Worm (Caenorhabditis elegans): ENCODE data around the gene catp-7.

catp-7 gene

DNA sequence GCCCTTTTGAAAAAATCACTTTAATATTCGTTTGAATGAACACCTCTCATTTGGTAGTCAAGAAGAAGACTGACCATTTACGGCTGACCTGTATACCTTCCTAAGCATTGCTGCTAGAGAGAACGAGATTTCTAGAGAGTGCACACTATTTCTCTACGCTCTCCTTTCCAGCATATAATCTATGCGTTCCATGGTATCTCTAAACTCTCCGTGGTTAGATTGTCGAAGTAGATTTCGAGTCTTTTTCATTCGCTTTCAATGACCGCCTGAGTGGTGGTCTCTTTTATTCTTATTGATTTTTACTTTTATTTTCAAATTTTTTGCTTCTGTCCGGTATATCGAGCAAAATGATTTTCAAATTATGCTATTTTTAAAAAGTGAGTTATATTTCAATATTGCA is 11.7 kb downstream of the catp-7 start:
- no peak for TF ChIP-seq nhr-232 (tag; optimal IDR thresholded peaks at IDR 0.05)
- peak; percentile 19 for TF ChIP-seq ceh-48 (tag; optimal IDR thresholded peaks at IDR 0.05)
- peak; percentile 44 for TF ChIP-seq nfya-1 (tag; optimal IDR thresholded peaks at IDR 0.05)

ce11 chrIV:8600712-8601330 is 15.0 kb downstream of the catp-7 start, which contains the start of gene Y59H11AR.4:
Y59H11AR.4 (minus strand) TSS chrIV:8600762.
- TF ChIP-seq nhr-232 (tag; optimal IDR thresholded peaks at IDR 0.05) = no peak
- TF ChIP-seq unc-86 (tag; optimal IDR thresholded peaks at IDR 0.05) = no peak

- no peak for TF ChIP-seq hlh-30 (tag; optimal IDR thresholded peaks at IDR 0.05; ENCODE audit: insufficient read depth)
- TF ChIP-seq pax-1 (tag; optimal IDR thresholded peaks at IDR 0.05) = no peak
- TF ChIP-seq pha-4 (tag; optimal IDR thresholded peaks at IDR 0.05) = no peak
- TF ChIP-seq gmeb-2 (tag; optimal IDR thresholded peaks at IDR 0.05) = no peak
- TF ChIP-seq npax-4 (tag; optimal IDR thresholded peaks at IDR 0.05) = no peak
- no peak for TF ChIP-seq unc-3 (GFP tag; conservative IDR thresholded peaks at IDR 0.05)
- no peak for TF ChIP-seq unc-3 (tag; optimal IDR thresholded peaks at IDR 0.05)
- no peak for TF ChIP-seq nhr-232 (tag; optimal IDR thresholded peaks at IDR 0.05)
Observed at ce11 chrIV:8602877-8603276, 17.1 kb downstream of the catp-7 start, which contains the start of gene Y59H11AR.10. Y59H11AR.10 (plus strand) TSS chrIV:8603177.

DNA sequence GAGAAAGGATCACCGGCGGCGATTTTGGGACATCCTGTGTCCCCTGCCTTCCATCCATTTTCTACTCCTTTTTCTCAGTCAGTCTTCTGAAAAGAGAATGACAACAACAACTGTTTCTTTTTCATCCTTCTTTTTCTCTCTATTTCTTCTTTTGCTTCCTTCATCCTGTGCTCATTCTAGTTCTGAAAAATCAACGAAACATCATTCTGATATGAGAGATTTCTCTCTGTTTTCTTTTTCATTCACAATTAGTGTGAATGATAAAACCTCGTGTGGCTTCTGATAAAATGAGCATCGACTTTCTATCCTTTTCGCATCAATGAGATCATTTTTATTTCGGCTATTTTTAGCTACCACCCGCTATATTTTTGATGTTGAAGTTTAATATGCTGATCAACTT is 19.4 kb downstream of the catp-7 start:
- TF ChIP-seq unc-55 (GFP tag; optimal IDR thresholded peaks at IDR 0.05) (peak; percentile 16), ceh-18 (tag; optimal IDR thresholded peaks at IDR 0.05) (peak; percentile 63), lin-11 (tag; optimal IDR thresholded peaks at IDR 0.05) (no peak)

ce11 chrIV:8608204-8608603 is 22.4 kb downstream of the catp-7 start:
- TF ChIP-seq nfya-1 (tag; optimal IDR thresholded peaks at IDR 0.05) (no peak), fax-1 (tag; optimal IDR thresholded peaks at IDR 0.05) (no peak), hlh-13 (GFP tag; optimal IDR thresholded peaks at IDR 0.05) (no peak), elt-4 (tag; optimal IDR thresholded peaks at IDR 0.05) (no peak), ceh-2 (tag; optimal IDR thresholded peaks at IDR 0.05) (no peak), K09A11.1 (tag; optimal IDR thresholded peaks at IDR 0.05; ENCODE audit: insufficient read depth) (no peak), madf-2 (tag; optimal IDR thresholded peaks at IDR 0.05) (no peak), fkh-6 (tag; optimal IDR thresholded peaks at IDR 0.05) (no peak), unc-42 (tag; optimal IDR thresholded peaks at IDR 0.05) (no peak), ahr-1 (tag; optimal IDR thresholded peaks at IDR 0.05) (no peak), lin-11 (tag; optimal IDR thresholded peaks at IDR 0.05) (no peak), ceh-31 (tag; optimal IDR thresholded peaks at IDR 0.05) (no peak), lim-6 (tag; optimal IDR thresholded peaks at IDR 0.05) (no peak)

ce11 chrIV:8608934-8609333 is 23.2 kb downstream of the catp-7 start, which contains the start of gene F42A9.6:
F42A9.6 (plus strand) TSS chrIV:8609234.
- TF ChIP-seq zip-5 (tag; optimal IDR thresholded peaks at IDR 0.05) (no peak), unc-55 (GFP tag; optimal IDR thresholded peaks at IDR 0.05) (no peak), ets-4 (tag; optimal IDR thresholded peaks at IDR 0.05) (no peak), ceh-2 (tag; optimal IDR thresholded peaks at IDR 0.05) (no peak), ama-1 (optimal IDR thresholded peaks at IDR 0.05) (no peak), ceh-22 (tag; optimal IDR thresholded peaks at IDR 0.05) (no peak), ref-2 (tag; optimal IDR thresholded peaks at IDR 0.05) (no peak), lin-11 (tag; optimal IDR thresholded peaks at IDR 0.05) (no peak), nhr-11 (tag; optimal IDR thresholded peaks at IDR 0.05) (no peak), mec-3 (tag; optimal IDR thresholded peaks at IDR 0.05; ENCODE audit: borderline replicate concordance) (no peak), Y22D7AL.16 (tag; optimal IDR thresholded peaks at IDR 0.05) (no peak), ceh-6 (GFP tag; optimal IDR thresholded peaks at IDR 0.05) (no peak), ceh-34 (tag; optimal IDR thresholded peaks at IDR 0.05) (no peak), hlh-30 (tag; optimal IDR thresholded peaks at IDR 0.05; ENCODE audit: insufficient read depth) (no peak), pqm-1 (tag; optimal IDR thresholded peaks at IDR 0.05) (no peak), unc-42 (tag; optimal IDR thresholded peaks at IDR 0.05) (no peak)
